Fruit fly (Drosophila melanogaster) whole organism, embryonic: ENCODE results near the gene CG6959.

Source experiments
- CG10321 ChIP-seq: fragments of 200-800 bp; sonication (Bioruptor generic); IDR thresholded peaks from 2 replicates; pipeline ENCODE4 v1.3.6; 2022; ENCODE audit warnings: missing biosample characterization, missing genetic modification characterization
- CG10654 ChIP-seq: fragments of 200-800 bp; sonication (Bioruptor generic); optimal IDR thresholded peaks from 2 replicates; lab custom pipeline; 2016; ENCODE audit warnings: missing biosample characterization, missing genetic modification characterization
- CG11247 ChIP-seq: fragments of 200-800 bp; sonication (Bioruptor generic); IDR thresholded peaks from 2 replicates; pipeline ENCODE4 v1.3.6; 2022; ENCODE audit warnings: missing biosample characterization, missing genetic modification characterization
- CG11398 ChIP-seq: fragments of 200-800 bp; sonication (Bioruptor generic); optimal IDR thresholded peaks from 2 replicates; lab custom pipeline; 2016; ENCODE audit warnings: missing biosample characterization, missing genetic modification characterization
- CG15269 ChIP-seq: fragments of 200-800 bp; sonication (Bioruptor generic); optimal IDR thresholded peaks from 2 replicates; lab custom pipeline; 2018; ENCODE audit warnings: missing biosample characterization, mild to moderate bottlenecking, missing genetic modification characterization, moderate library complexity
- CG15479 ChIP-seq: fragments of 200-800 bp; sonication (Bioruptor generic); optimal IDR thresholded peaks from 3 replicates; lab custom pipeline; 2019; ENCODE audit warnings: missing biosample characterization, mild to moderate bottlenecking, missing genetic modification characterization, moderate library complexity
- CG1603 ChIP-seq: fragments of 200-800 bp; sonication (Bioruptor generic); optimal IDR thresholded peaks from 2 replicates; lab custom pipeline; 2019; ENCODE audit warnings: missing biosample characterization, mild to moderate bottlenecking, missing genetic modification characterization, moderate library complexity
- CG16815 ChIP-seq: fragments of 200-800 bp; sonication (Bioruptor generic); optimal IDR thresholded peaks from 3 replicates; lab custom pipeline; 2017; ENCODE audit warnings: missing biosample characterization, mild to moderate bottlenecking, missing genetic modification characterization
- CG17568 ChIP-seq: fragments of 200-800 bp; sonication (Bioruptor generic); optimal IDR thresholded peaks from 2 replicates; lab custom pipeline; 2018; ENCODE audit warnings: missing biosample characterization, mild to moderate bottlenecking, missing genetic modification characterization, moderate library complexity
- CG1832 ChIP-seq: fragments of 200-800 bp; sonication (Bioruptor generic); optimal IDR thresholded peaks from 2 replicates; lab custom pipeline; 2017; ENCODE audit warnings: missing biosample characterization, mild to moderate bottlenecking, missing genetic modification characterization, inconsistent platforms
- CG2678 ChIP-seq: fragments of 200-800 bp; sonication (Bioruptor generic); optimal IDR thresholded peaks from 3 replicates; lab custom pipeline; 2019; ENCODE audit warnings: missing biosample characterization, mild to moderate bottlenecking, missing genetic modification characterization, moderate library complexity
- CG4282 ChIP-seq: fragments of 200-800 bp; sonication (Bioruptor generic); optimal IDR thresholded peaks from 2 replicates; lab custom pipeline; 2016; ENCODE audit warnings: missing biosample characterization, missing genetic modification characterization
- CG4424 ChIP-seq: fragments of 200-800 bp; sonication (Bioruptor generic); optimal IDR thresholded peaks from 3 replicates; lab custom pipeline; 2016; ENCODE audit warnings: missing biosample characterization, missing genetic modification characterization
- CG6175 ChIP-seq: fragments of 200-800 bp; sonication (Bioruptor generic); IDR thresholded peaks from 3 replicates; pipeline ENCODE4 v1.3.6; 2022; ENCODE audit warnings: missing biosample characterization, missing genetic modification characterization
- CG6272 ChIP-seq: fragments of 200-800 bp; sonication (Bioruptor generic); IDR thresholded peaks from 2 replicates; pipeline ENCODE4 v1.3.6; 2022; ENCODE audit warnings: missing biosample characterization, missing genetic modification characterization
- CG7928 ChIP-seq: fragments of 200-800 bp; sonication (Bioruptor generic); optimal IDR thresholded peaks from 2 replicates; lab custom pipeline; 2017; ENCODE audit warnings: missing biosample characterization, mild to moderate bottlenecking, missing genetic modification characterization
- CG8944 ChIP-seq: fragments of 200-800 bp; sonication (Bioruptor generic); optimal IDR thresholded peaks from 3 replicates; lab custom pipeline; 2016; ENCODE audit warnings: missing biosample characterization, missing genetic modification characterization
- CTCF ChIP-seq: fragments of 200-800 bp; sonication (Bioruptor generic); optimal IDR thresholded peaks from 2 replicates; lab custom pipeline; 2017; ENCODE audit warnings: missing biosample characterization, mild to moderate bottlenecking, missing genetic modification characterization, moderate library complexity
- Dek ChIP-seq: fragments of 200-800 bp; sonication (Bioruptor generic); optimal IDR thresholded peaks from 3 replicates; lab custom pipeline; 2019; ENCODE audit warnings: missing biosample characterization, mild to moderate bottlenecking, missing genetic modification characterization, moderate library complexity
- Dip3 ChIP-seq: fragments of 200-800 bp; sonication (Bioruptor generic); optimal IDR thresholded peaks from 3 replicates; lab custom pipeline; 2016; ENCODE audit warnings: missing biosample characterization, missing genetic modification characterization
- Doc2 ChIP-seq: fragments of 200-800 bp; sonication (Bioruptor generic); IDR thresholded peaks from 2 replicates; pipeline ENCODE4 v1.3.6; 2022; ENCODE audit warnings: missing biosample characterization, missing genetic modification characterization
- Doc3 ChIP-seq: fragments of 200-800 bp; sonication (Bioruptor generic); IDR thresholded peaks from 3 replicates; pipeline ENCODE4 v1.3.6; 2022; ENCODE audit warnings: missing biosample characterization, missing genetic modification characterization; ENCODE audit not compliant: partially characterized antibody
- Dref ChIP-seq: fragments of 200-800 bp; sonication (Bioruptor generic); IDR thresholded peaks from 2 replicates; pipeline ENCODE4 v1.3.6; 2022; ENCODE audit warnings: missing biosample characterization, missing genetic modification characterization
- Ets65A ChIP-seq: fragments of 200-800 bp; sonication (Bioruptor generic); peaks from one replicate; lab custom pipeline; 2016; ENCODE audit warnings: missing biosample characterization, missing genetic modification characterization
- Fer3 ChIP-seq: fragments of 200-800 bp; sonication (Bioruptor generic); optimal IDR thresholded peaks from 2 replicates; lab custom pipeline; 2018; ENCODE audit warnings: missing biosample characterization, mild to moderate bottlenecking, missing genetic modification characterization, moderate library complexity
- H2.0 ChIP-seq: fragments of 200-800 bp; sonication (Bioruptor generic); IDR thresholded peaks from 2 replicates; pipeline ENCODE4 v1.3.6; 2022; ENCODE audit warnings: missing biosample characterization, missing genetic modification characterization
- Jarid2 ChIP-seq: fragments of 200-800 bp; sonication (Bioruptor generic); optimal IDR thresholded peaks from 3 replicates; lab custom pipeline; 2017; ENCODE audit warnings: mild to moderate bottlenecking, missing biosample characterization, missing genetic modification reagents, missing genetic modification characterization
- MTF-1 ChIP-seq: fragments of 200-800 bp; sonication (Bioruptor generic); optimal IDR thresholded peaks from 2 replicates; lab custom pipeline; 2018; ENCODE audit warnings: missing biosample characterization, mild to moderate bottlenecking, missing genetic modification characterization, borderline replicate concordance
- Tbp ChIP-seq: fragments of >200 bp; optimal IDR thresholded peaks from 2 replicates; lab custom pipeline; 2018; ENCODE audit warnings: missing biosample characterization, missing genetic modification characterization
- bsh ChIP-seq, 2 experiments: fragments of 200-800 bp; sonication (Bioruptor generic); optimal IDR thresholded peaks; 2 replicates each; lab custom pipeline; 2017 to 2018; ENCODE audit warnings: mild to moderate bottlenecking in 2 of 2, missing biosample characterization in 2 of 2, missing genetic modification characterization in 2 of 2, moderate library complexity in 1 of 2
- chinmo ChIP-seq: fragments of 200-800 bp; sonication (Bioruptor generic); IDR thresholded peaks from 4 replicates; pipeline ENCODE4 v1.3.6; 2022; ENCODE audit warnings: missing biosample characterization, missing genetic modification characterization; ENCODE audit not compliant: partially characterized antibody
- dm ChIP-seq: fragments of 200-800 bp; sonication (Bioruptor generic); optimal IDR thresholded peaks from 3 replicates; lab custom pipeline; 2016; ENCODE audit warnings: missing biosample characterization, missing genetic modification characterization
- dmrt11E ChIP-seq: fragments of 200-800 bp; sonication (Bioruptor generic); optimal IDR thresholded peaks from 3 replicates; lab custom pipeline; 2018; ENCODE audit warnings: missing biosample characterization, mild to moderate bottlenecking, missing genetic modification characterization, moderate library complexity
- ems ChIP-seq: fragments of 200-800 bp; sonication (Bioruptor generic); optimal IDR thresholded peaks from 3 replicates; lab custom pipeline; 2016; ENCODE audit warnings: missing biosample characterization, missing genetic modification characterization
- fd102C ChIP-seq: fragments of 200-800 bp; sonication (Bioruptor generic); optimal IDR thresholded peaks from 2 replicates; lab custom pipeline; 2018; ENCODE audit warnings: missing biosample characterization, mild to moderate bottlenecking, missing genetic modification characterization, moderate library complexity
- fu2 ChIP-seq: fragments of 200-800 bp; sonication (Bioruptor generic); optimal IDR thresholded peaks from 2 replicates; lab custom pipeline; 2016; ENCODE audit warnings: missing biosample characterization, missing genetic modification characterization
- h ChIP-seq: fragments of >200 bp; optimal IDR thresholded peaks from 2 replicates; lab custom pipeline; 2017
- her ChIP-seq: fragments of 200-800 bp; sonication (Bioruptor generic); optimal IDR thresholded peaks from 2 replicates; lab custom pipeline; 2016; ENCODE audit warnings: missing biosample characterization, missing genetic modification characterization
- hth ChIP-seq: fragments of >200 bp; optimal IDR thresholded peaks from 2 replicates; lab custom pipeline; 2017; ENCODE audit warnings: inconsistent platforms
- inv ChIP-seq: fragments of 200-800 bp; sonication (Bioruptor generic); IDR thresholded peaks from 2 replicates; pipeline ENCODE4 v1.3.6; 2022; ENCODE audit warnings: missing biosample characterization, missing genetic modification characterization; ENCODE audit not compliant: partially characterized antibody
- lov ChIP-seq, 2 experiments: fragments of 200-800 bp in 1 of 2; fragments of >200 bp in 1 of 2; sonication (Bioruptor generic) in 1 of 2; IDR thresholded peaks in 1 of 2; optimal IDR thresholded peaks in 1 of 2; 2 replicates in 1 of 2; 3 replicates in 1 of 2; pipeline versions ENCODE4 v1.3.6 to Lab custom; 2017 to 2022; ENCODE audit warnings: missing biosample characterization in 1 of 2, missing genetic modification characterization in 1 of 2
- otp ChIP-seq: fragments of 200-800 bp; sonication (Bioruptor generic); IDR thresholded peaks from 3 replicates; pipeline ENCODE4, ENCODE4 v1.3.6; 2022; ENCODE audit warnings: missing biosample characterization, missing genetic modification characterization
- peb ChIP-seq: fragments of 200-800 bp; sonication (Bioruptor generic); IDR thresholded peaks from 2 replicates; pipeline ENCODE4 v1.3.6; 2022; ENCODE audit warnings: missing biosample characterization, missing genetic modification characterization
- prd ChIP-seq, 3 experiments: fragments of >200 bp in 2 of 3; fragments of 200-800 bp in 1 of 3; sonication (Bioruptor generic) in 1 of 3; optimal IDR thresholded peaks in 2 of 3; IDR thresholded peaks in 1 of 3; 2 replicates in 2 of 3; 3 replicates in 1 of 3; pipeline versions ENCODE4 v1.3.6 to Lab custom; 2017 to 2022; ENCODE audit warnings: missing biosample characterization in 1 of 3, missing genetic modification characterization in 1 of 3
- row ChIP-seq: fragments of 200-800 bp; sonication (Bioruptor generic); IDR thresholded peaks from 3 replicates; pipeline ENCODE4 v1.3.6; 2022; ENCODE audit warnings: missing biosample characterization, missing genetic modification characterization
- scrt ChIP-seq: fragments of 200-800 bp; sonication (Bioruptor generic); optimal IDR thresholded peaks from 2 replicates; lab custom pipeline; 2018; ENCODE audit warnings: missing biosample characterization, mild to moderate bottlenecking, missing genetic modification characterization, moderate library complexity
- slbo ChIP-seq: fragments of 200-800 bp; sonication (Bioruptor generic); IDR thresholded peaks from 2 replicates; pipeline ENCODE4 v1.3.6; 2022; ENCODE audit warnings: missing biosample characterization, missing genetic modification characterization
- wor ChIP-seq: fragments of 200-800 bp; sonication (Bioruptor generic); IDR thresholded peaks from 2 replicates; pipeline ENCODE4 v1.3.6; 2022; ENCODE audit warnings: missing biosample characterization, missing genetic modification characterization
- yki ChIP-seq: fragments of >200 bp; optimal IDR thresholded peaks from 3 replicates; lab custom pipeline; 2018

The CG6959 gene

dm6 chr3R:11887114-11888037 lies 18.1 kb upstream of the CG6959 start, which contains the start of gene mthl5 (continued):
- TF ChIP-seq fd102C (GFP tag; lab: Kevin White, UChicago), result no peak
- TF ChIP-seq CG6272 (GFP tag; lab: Robert Waterston, UW), result peak; percentile 59
- peak; percentile 54 for TF ChIP-seq Dip3
- peak; percentile 20 for TF ChIP-seq Jarid2 (GFP tag; lab: Kevin White, UChicago)
- TF ChIP-seq wor (GFP tag; lab: Robert Waterston, UW), result peak; percentile 47; the same call in 1 of the 2 replicates
- TF ChIP-seq CG16815, result peak; percentile 86
- peak; percentile 96 for TF ChIP-seq row
- TF ChIP-seq bsh (GFP tag; optimal IDR thresholded peaks at IDR 0.05; lab: Kevin White, UChicago), result peak; percentile 84 to 90
- TF ChIP-seq CG10321, result no peak
- TF ChIP-seq CG6175, result no peak; the same call in 2 of the 3 replicates
- TF ChIP-seq hth (lab: Kevin White, UChicago), result no peak
- TF ChIP-seq inv (GFP tag; lab: Robert Waterston, UW), result no peak
- TF ChIP-seq CG17568 (GFP tag; lab: Kevin White, UChicago), result no peak
- TF ChIP-seq CG4424 (GFP tag; lab: Kevin White, UChicago), result peak; percentile 79
- TF ChIP-seq CG8944, result peak; percentile 73
- no peak for TF ChIP-seq CG15479 (GFP tag; lab: Kevin White, UChicago)
- no peak for TF ChIP-seq prd (optimal IDR thresholded peaks at IDR 0.05; lab: Kevin White, UChicago)
- TF ChIP-seq prd (GFP tag; IDR thresholded peaks at IDR 0.05; lab: Robert Waterston, UW), result peak; percentile 82
- TF ChIP-seq dm (GFP tag; lab: Kevin White, UChicago), result peak; percentile 71
- TF ChIP-seq fu2 (GFP tag; lab: Kevin White, UChicago), result peak; percentile 66
- TF ChIP-seq CG11247 (GFP tag; lab: Robert Waterston, UW), result peak; percentile 48
- peak; percentile 91 for TF ChIP-seq dmrt11E (tag; lab: Kevin White, UChicago)
- TF ChIP-seq chinmo (GFP tag; lab: Robert Waterston, UW), result peak; percentile 3; the same call in 2 of the 4 replicates
- TF ChIP-seq CG1603, result peak; percentile 89
- TF ChIP-seq CG2678 (tag; lab: Kevin White, UChicago), result peak; percentile 84
- TF ChIP-seq Dref, result no peak
- TF ChIP-seq Tbp (GFP tag; lab: Kevin White, UChicago), result no peak
- peak; percentile 62 for TF ChIP-seq peb (GFP tag; lab: Robert Waterston, UW)
- peak; percentile 78 for TF ChIP-seq CG15269
- peak; percentile 58; the same call in 1 of the 3 replicates for TF ChIP-seq otp
- TF ChIP-seq MTF-1, result no peak
- peak; percentile 95 for TF ChIP-seq Ets65A (GFP tag; lab: Kevin White, UChicago)
- peak; percentile 77 for TF ChIP-seq ems (GFP tag; lab: Kevin White, UChicago)
- TF ChIP-seq H2.0 (GFP tag; lab: Robert Waterston, UW), result peak; percentile 48; the same call in 1 of the 2 replicates
- TF ChIP-seq her, result peak; percentile 68
- TF ChIP-seq CG7928 (GFP tag; lab: Kevin White, UChicago), result no peak
- TF ChIP-seq slbo (GFP tag; lab: Robert Waterston, UW), result peak; percentile 78
- TF ChIP-seq h (lab: Kevin White, UChicago), result no peak
- peak; percentile 75 for TF ChIP-seq CG10654 (GFP tag; lab: Kevin White, UChicago)
- peak; percentile 57 for TF ChIP-seq Fer3 (tag; lab: Kevin White, UChicago)
- TF ChIP-seq Doc2 (GFP tag; lab: Robert Waterston, UW), result no peak
- TF ChIP-seq CG1832 (GFP tag; lab: Kevin White, UChicago), result no peak
- TF ChIP-seq yki (lab: Kevin White, UChicago), result peak; percentile 86
- no peak for TF ChIP-seq lov (optimal IDR thresholded peaks at IDR 0.05; lab: Kevin White, UChicago)
- TF ChIP-seq lov (GFP tag; IDR thresholded peaks at IDR 0.05; lab: Robert Waterston, UW), result no peak
- peak; percentile 7 for TF ChIP-seq CTCF (GFP tag; lab: Kevin White, UChicago)
- TF ChIP-seq Dek, result peak; percentile 40
- peak; percentile 4 for TF ChIP-seq CG4282 (GFP tag; lab: Kevin White, UChicago)
- no peak for TF ChIP-seq Doc3 (GFP tag; lab: Robert Waterston, UW)
- peak; percentile 52 for TF ChIP-seq scrt (GFP tag; lab: Kevin White, UChicago)
- peak; percentile 72 for TF ChIP-seq CG11398
